Worm (Caenorhabditis elegans) whole organism, early embryonic: ENCODE results near the gene F23D12.4.

Experiments
- B0310.2 ChIP-seq: sonication (generic microtip); optimal IDR thresholded peaks from 2 replicates; lab custom pipeline; 2016; ENCODE audit warnings: mild to moderate bottlenecking, missing genetic modification characterization, missing compliant biosample characterization
- F13C5.2 ChIP-seq: sonication (generic microtip); optimal IDR thresholded peaks from 2 replicates; lab custom pipeline; 2017; ENCODE audit warnings: mild to moderate bottlenecking, missing genetic modification characterization, inconsistent platforms, missing compliant biosample characterization
- aly-1 ChIP-seq: sonication (generic microtip); optimal IDR thresholded peaks from 2 replicates; lab custom pipeline; 2016; ENCODE audit warnings: missing genetic modification characterization, missing compliant biosample characterization
- ama-1 ChIP-seq: fragments of 150-350 bp; optimal IDR thresholded peaks from 2 replicates; lab custom pipeline; 2014
- ceh-13 ChIP-seq: fragments of 200-800 bp; sonication (Bioruptor generic); optimal IDR thresholded peaks from 2 replicates; lab custom pipeline; 2018; ENCODE audit warnings: mild to moderate bottlenecking, missing genetic modification characterization, missing compliant biosample characterization
- ceh-36 ChIP-seq: sonication (generic microtip); optimal IDR thresholded peaks from 2 replicates; lab custom pipeline; 2016; ENCODE audit warnings: missing genetic modification characterization, inconsistent platforms, missing compliant biosample characterization
- ets-7 ChIP-seq: sonication (generic microtip); optimal IDR thresholded peaks from 2 replicates; lab custom pipeline; 2016; ENCODE audit warnings: missing genotype, missing genetic modification characterization, missing compliant biosample characterization
- flt-1 ChIP-seq: fragments of 200-800 bp; sonication (Bioruptor generic); IDR thresholded peaks from 2 replicates; pipeline ENCODE4 v1.3.6; 2022; ENCODE audit warnings: missing genetic modification characterization, missing compliant biosample characterization
- hmbx-1 ChIP-seq: sonication (generic microtip); optimal IDR thresholded peaks from 2 replicates; lab custom pipeline; 2016; ENCODE audit warnings: mild to moderate bottlenecking, missing genetic modification characterization, missing compliant biosample characterization
- hmg-4 ChIP-seq: fragments of 200-800 bp; sonication (Bioruptor generic); optimal IDR thresholded peaks from 2 replicates; lab custom pipeline; 2018; ENCODE audit warnings: mild to moderate bottlenecking, missing genetic modification characterization, missing compliant biosample characterization
- hnd-1 ChIP-seq: sonication (generic microtip); optimal IDR thresholded peaks from 2 replicates; lab custom pipeline; 2016; ENCODE audit warnings: missing genetic modification characterization, missing compliant biosample characterization
- pes-1 ChIP-seq: fragments of 200-800 bp; sonication (Bioruptor generic); IDR thresholded peaks from 2 replicates; pipeline ENCODE4 v1.3.6; 2022; ENCODE audit warnings: missing genetic modification reagents, missing genetic modification characterization, missing compliant biosample characterization
- scrt-1 ChIP-seq: fragments of 200-800 bp; sonication (Bioruptor generic); IDR thresholded peaks from 2 replicates; pipeline ENCODE4 v1.3.6; 2022; ENCODE audit warnings: missing genetic modification characterization, missing compliant biosample characterization
- sea-1 ChIP-seq: fragments of 200-800 bp; sonication (Bioruptor generic); conservative IDR thresholded peaks from 2 replicates; pipeline ENCODE4 v1.3.6; 2022; ENCODE audit warnings: missing genetic modification characterization, missing compliant biosample characterization
- tbx-11 ChIP-seq: fragments of 200-800 bp; sonication (Bioruptor generic); IDR thresholded peaks from 2 replicates; pipeline ENCODE4 v1.3.6; 2022; ENCODE audit warnings: missing genetic modification characterization, missing compliant biosample characterization
- tbx-37 ChIP-seq: fragments of 200-800 bp; sonication (Bioruptor generic); conservative IDR thresholded peaks from 2 replicates; pipeline ENCODE4 v1.3.6; 2022; ENCODE audit warnings: missing genetic modification reagents, missing genetic modification characterization, missing compliant biosample characterization
- tra-4 ChIP-seq: sonication (generic microtip); optimal IDR thresholded peaks from 2 replicates; lab custom pipeline; 2017; ENCODE audit warnings: missing genetic modification characterization, missing compliant biosample characterization

F23D12.4 gene

DNA sequence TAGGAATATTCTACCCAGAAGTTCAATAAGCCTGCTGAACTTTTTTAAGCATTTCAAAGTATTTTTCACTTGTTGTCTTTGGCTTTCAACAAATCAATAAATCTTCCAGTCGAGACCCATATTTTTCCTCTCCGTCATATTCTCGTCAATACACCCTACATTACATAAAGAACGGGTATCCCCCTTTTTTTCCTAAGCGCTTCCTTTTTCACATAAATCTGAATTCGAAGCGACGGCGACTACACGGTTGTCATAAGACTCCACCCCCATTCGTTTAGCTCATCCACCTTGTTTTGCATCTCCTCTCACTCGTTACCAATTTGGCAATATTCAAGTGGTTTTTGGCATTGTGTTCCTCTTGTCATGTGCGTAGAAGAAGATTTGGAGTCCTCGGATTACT lies 24.5 kb downstream of the F23D12.4 start, which contains the start of gene M163.9:
Gene M163.9 (plus strand): TSS at position 301 of the 400 bp plus-strand sequence.
- TF ChIP-seq hmg-4 (GFP tag; lab: Kevin White, UChicago) (no peak), ceh-13 (GFP tag; lab: Kevin White, UChicago) (no peak), tbx-37 (GFP tag; lab: Robert Waterston, UW) (no peak), ceh-36 (tag; lab: Kevin White, UChicago) (no peak), B0310.2 (tag; lab: Kevin White, UChicago) (no peak), scrt-1 (GFP tag; lab: Robert Waterston, UW) (no peak), flt-1 (GFP tag; lab: Robert Waterston, UW) (no peak), hmbx-1 (tag; lab: Kevin White, UChicago) (no peak), hnd-1 (tag; lab: Kevin White, UChicago) (no peak), sea-1 (GFP tag; lab: Robert Waterston, UW) (no peak), pes-1 (GFP tag; lab: Robert Waterston, UW) (no peak), tbx-11 (GFP tag; lab: Robert Waterston, UW) (no peak), ama-1 (lab: Kevin White, UChicago) (no peak), tra-4 (tag; lab: Kevin White, UChicago) (no peak), F13C5.2 (no peak), aly-1 (no peak), ets-7 (tag; lab: Kevin White, UChicago) (no peak)

DNA sequence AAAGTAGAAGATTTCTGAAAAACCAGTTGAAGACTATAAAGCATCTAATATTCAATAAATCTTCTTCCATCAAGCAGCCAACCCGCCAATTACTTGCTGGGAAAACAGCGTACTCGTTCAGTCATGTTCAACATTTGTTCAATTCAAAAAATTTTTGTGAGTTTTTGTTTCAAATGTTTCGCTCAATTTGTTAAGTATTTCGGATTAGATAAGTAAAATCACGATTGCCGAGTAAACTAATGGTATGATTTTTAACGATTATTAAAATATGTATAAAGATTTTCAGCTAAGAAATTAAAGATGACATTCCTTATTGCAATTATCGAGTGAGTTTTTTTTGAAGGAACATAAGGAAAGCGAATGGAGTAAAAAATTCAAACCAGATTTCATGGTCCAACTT lies 25.9 kb downstream of the F23D12.4 start, which contains the start of gene M163.10:
Gene M163.10 (plus strand): TSS at position 301 of the 400 bp plus-strand sequence.
- TF ChIP-seq ama-1 (lab: Kevin White, UChicago) (no peak), aly-1 (no peak), scrt-1 (GFP tag; lab: Robert Waterston, UW) (no peak), ceh-36 (tag; lab: Kevin White, UChicago) (no peak), pes-1 (GFP tag; lab: Robert Waterston, UW) (no peak), sea-1 (GFP tag; lab: Robert Waterston, UW) (no peak), ceh-13 (GFP tag; lab: Kevin White, UChicago) (no peak), ets-7 (tag; lab: Kevin White, UChicago) (no peak), tbx-11 (GFP tag; lab: Robert Waterston, UW) (no peak), F13C5.2 (no peak), tbx-37 (GFP tag; lab: Robert Waterston, UW) (no peak), hmg-4 (GFP tag; lab: Kevin White, UChicago) (no peak), flt-1 (GFP tag; lab: Robert Waterston, UW) (no peak), hmbx-1 (tag; lab: Kevin White, UChicago) (no peak)

DNA sequence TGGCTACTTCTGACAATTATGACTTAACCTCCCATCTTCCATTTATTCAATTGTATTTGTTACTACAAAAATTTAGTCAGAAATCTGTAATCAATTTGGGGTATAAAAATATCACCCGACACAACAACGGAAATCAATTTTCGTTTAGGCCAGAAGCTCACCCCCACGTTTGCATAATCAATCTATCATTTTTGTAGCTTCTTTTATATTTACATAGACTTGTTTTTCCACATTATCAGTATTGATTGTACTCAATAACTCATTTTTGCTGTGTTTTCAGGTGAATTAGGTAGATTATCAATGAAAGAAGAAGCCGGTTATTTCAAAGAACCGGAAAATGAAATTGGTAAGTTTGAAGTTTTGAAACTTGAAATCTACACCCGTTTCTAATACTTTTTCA lies 28.9 kb downstream of the F23D12.4 start, which contains the start of gene M163.5:
Gene M163.5 (plus strand): TSS at position 301 of the 400 bp plus-strand sequence.
- no peak for TF ChIP-seq F13C5.2
- no peak for TF ChIP-seq hmg-4 (GFP tag; lab: Kevin White, UChicago)
- TF ChIP-seq scrt-1 (GFP tag; lab: Robert Waterston, UW) = no peak
- no peak for TF ChIP-seq ceh-13 (GFP tag; lab: Kevin White, UChicago)
- no peak for TF ChIP-seq pes-1 (GFP tag; lab: Robert Waterston, UW)
- TF ChIP-seq ceh-36 (tag; lab: Kevin White, UChicago) = no peak
- TF ChIP-seq B0310.2 (tag; lab: Kevin White, UChicago) = no peak
- TF ChIP-seq sea-1 (GFP tag; lab: Robert Waterston, UW) = no peak

DNA sequence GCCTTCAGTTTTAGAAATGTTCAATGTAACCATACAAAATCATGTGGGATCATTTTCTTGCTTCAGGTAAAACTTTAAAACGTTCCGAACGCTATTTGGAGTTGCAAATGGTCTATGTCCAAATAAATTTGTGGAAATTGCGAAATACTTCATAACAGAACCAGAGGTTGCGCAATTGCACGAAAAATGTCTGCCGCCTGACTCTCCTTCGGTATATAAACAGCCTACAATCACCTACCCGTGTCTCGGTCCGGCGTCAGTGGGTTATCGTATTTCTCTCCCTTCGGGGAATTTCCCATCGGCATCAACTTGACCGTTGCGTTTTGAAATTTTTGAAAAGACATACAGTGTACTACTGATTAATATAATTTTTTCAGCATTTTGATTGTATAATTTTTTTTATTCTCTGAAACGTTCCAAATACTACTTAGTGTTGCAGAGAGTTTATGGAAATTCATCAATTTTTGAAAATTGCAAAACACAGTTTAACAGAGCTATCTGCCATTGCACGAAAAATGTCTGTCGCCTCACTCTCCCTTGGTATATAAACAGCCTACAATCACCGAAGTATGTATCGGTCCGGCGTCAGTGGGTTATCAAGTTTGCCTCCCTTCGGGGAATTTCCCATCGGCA lies 31.9 kb downstream of the F23D12.4 start:
- TF ChIP-seq pes-1 (GFP tag; lab: Robert Waterston, UW) (no peak), F13C5.2 (no peak), flt-1 (GFP tag; lab: Robert Waterston, UW) (no peak), sea-1 (GFP tag; lab: Robert Waterston, UW) (no peak), hmg-4 (GFP tag; lab: Kevin White, UChicago) (no peak), scrt-1 (GFP tag; lab: Robert Waterston, UW) (no peak), ets-7 (tag; lab: Kevin White, UChicago) (no peak)

DNA sequence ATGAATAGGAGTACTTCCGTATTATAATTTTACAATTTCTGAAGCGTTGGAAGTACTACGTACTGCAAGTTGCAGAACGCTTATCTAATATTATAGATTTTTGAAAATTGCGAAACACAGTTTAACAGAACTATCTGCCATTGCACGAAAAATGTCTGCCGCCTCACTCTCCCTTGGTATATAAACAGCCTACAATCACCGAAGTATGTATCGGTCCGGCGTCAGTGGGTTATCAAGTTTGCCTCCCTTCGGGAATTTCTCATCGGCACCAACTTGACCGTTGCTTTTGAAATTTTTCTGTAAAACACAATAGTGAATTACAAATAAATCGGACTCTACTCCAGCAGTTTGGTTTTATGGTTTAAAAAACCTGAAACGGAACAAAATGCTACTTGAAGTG lies 32.5 kb downstream of the F23D12.4 start:
- TF ChIP-seq sea-1 (GFP tag; lab: Robert Waterston, UW) (no peak), B0310.2 (tag; lab: Kevin White, UChicago) (no peak), ama-1 (lab: Kevin White, UChicago) (no peak), scrt-1 (GFP tag; lab: Robert Waterston, UW) (no peak), F13C5.2 (no peak), flt-1 (GFP tag; lab: Robert Waterston, UW) (no peak)

DNA sequence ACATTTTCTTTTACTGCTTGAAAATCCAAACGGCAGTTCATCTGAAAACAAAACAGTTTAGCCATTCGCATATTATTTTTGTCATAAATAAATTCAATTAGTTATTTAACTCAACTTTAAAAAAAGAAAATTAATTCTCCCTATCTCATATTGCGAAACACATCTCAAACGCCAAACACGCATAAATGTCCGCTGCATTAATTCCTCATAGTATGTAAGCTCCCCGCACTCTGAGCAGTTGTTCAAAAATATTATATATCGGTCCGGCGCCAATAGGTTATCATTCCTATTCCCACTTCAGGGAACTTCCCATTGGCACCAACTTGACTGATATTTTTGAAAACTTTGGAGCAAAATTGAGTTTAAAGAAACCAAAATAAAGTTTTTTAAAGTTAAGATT lies 33.4 kb downstream of the F23D12.4 start:
- TF ChIP-seq hmg-4 (GFP tag; lab: Kevin White, UChicago) (no peak), ama-1 (lab: Kevin White, UChicago) (no peak), B0310.2 (tag; lab: Kevin White, UChicago) (no peak)

DNA sequence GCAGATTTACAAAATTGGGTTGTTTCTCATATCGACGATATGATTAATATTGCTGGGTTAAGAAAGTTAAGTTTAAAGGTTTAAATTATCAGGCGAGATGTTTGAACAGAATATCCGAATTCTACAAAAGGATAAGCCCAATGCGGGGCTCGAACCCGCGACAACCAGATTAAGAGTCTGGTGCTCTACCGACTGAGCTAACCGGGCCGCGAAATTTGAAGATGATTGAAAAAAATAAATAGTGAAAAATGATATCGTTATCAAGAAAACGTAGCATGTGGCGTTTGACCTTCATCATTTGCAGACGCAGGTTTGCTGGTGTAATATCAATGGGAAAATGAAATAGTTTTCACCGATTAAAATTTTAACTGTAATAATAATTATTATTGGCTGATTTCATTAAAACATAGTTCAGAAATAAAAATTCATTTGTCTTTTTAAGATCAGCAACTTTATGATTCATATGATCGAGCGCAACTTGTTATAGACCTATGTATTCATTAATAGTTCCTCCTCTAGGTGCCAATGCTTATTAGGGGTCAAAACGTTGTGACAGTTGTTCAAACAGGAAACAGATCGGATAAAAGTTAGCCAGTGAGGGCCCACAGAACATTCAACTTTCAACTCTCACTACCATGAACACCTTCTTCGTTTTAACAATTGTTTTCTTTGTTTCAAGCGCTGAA lies 34.1 kb downstream of the F23D12.4 start, which contains the start of gene M163.11:
Gene M163.11 (plus strand): TSS at position 636 of the 686 bp plus-strand sequence.
- TF ChIP-seq hnd-1 (tag; lab: Kevin White, UChicago) = no peak
- no peak for TF ChIP-seq pes-1 (GFP tag; lab: Robert Waterston, UW)
- TF ChIP-seq ama-1 (lab: Kevin White, UChicago) = no peak
- no peak for TF ChIP-seq hmg-4 (GFP tag; lab: Kevin White, UChicago)
- no peak for TF ChIP-seq aly-1
- TF ChIP-seq B0310.2 (tag; lab: Kevin White, UChicago) = no peak
- no peak for TF ChIP-seq ets-7 (tag; lab: Kevin White, UChicago)
- no peak for TF ChIP-seq scrt-1 (GFP tag; lab: Robert Waterston, UW)
